Worm (Caenorhabditis elegans) whole organism, young adult: Measurements from ENCODE around the gene fbxb-74.

ENCODE experiments used
- B0261.1 ChIP-seq: sonication (generic microtip); optimal IDR thresholded peaks from 2 replicates; lab custom pipeline; 2016; ENCODE audit warnings: mild to moderate bottlenecking, missing genetic modification characterization, moderate library complexity, missing compliant biosample characterization
- B0336.3 ChIP-seq: fragments of 200-800 bp; sonication (Bioruptor generic); IDR thresholded peaks from 2 replicates; pipeline ENCODE4 v1.3.6; 2022; ENCODE audit warnings: missing genetic modification characterization, missing compliant biosample characterization
- C17E4.6 ChIP-seq: fragments of 200-800 bp; sonication (Bioruptor generic); IDR thresholded peaks from 2 replicates; pipeline ENCODE4 v1.3.6; 2022; ENCODE audit warnings: missing genetic modification reagents, missing genetic modification characterization, missing compliant biosample characterization
- F10E7.11 ChIP-seq: sonication (generic microtip); optimal IDR thresholded peaks from 2 replicates; lab custom pipeline; 2017; ENCODE audit warnings: mild to moderate bottlenecking, missing genetic modification characterization, moderate library complexity, missing compliant biosample characterization
- F22D6.2 ChIP-seq: sonication (generic microtip); optimal IDR thresholded peaks from 2 replicates; lab custom pipeline; 2016; ENCODE audit warnings: mild to moderate bottlenecking, missing genetic modification characterization, missing compliant biosample characterization
- F23B12.7 ChIP-seq: sonication (generic microtip); optimal IDR thresholded peaks from 2 replicates; lab custom pipeline; 2017; ENCODE audit warnings: missing genetic modification characterization, mild to moderate bottlenecking, missing compliant biosample characterization, antibody characterized with exemption, moderate library complexity; ENCODE audit not compliant: insufficient read depth
- F52B5.7 ChIP-seq: sonication (generic microtip); optimal IDR thresholded peaks from 2 replicates; lab custom pipeline; 2016; ENCODE audit warnings: mild to moderate bottlenecking, missing genetic modification characterization, missing compliant biosample characterization
- K11D2.4 ChIP-seq: fragments of 200-800 bp; sonication (Bioruptor generic); IDR thresholded peaks from 2 replicates; pipeline ENCODE4 v1.3.6; 2022; ENCODE audit warnings: missing genetic modification reagents, missing genetic modification characterization, missing compliant biosample characterization
- Y53G8AR.9 ChIP-seq: fragments of 200-800 bp; sonication (Bioruptor generic); conservative IDR thresholded peaks from 2 replicates; pipeline ENCODE4 v1.3.6; 2022; ENCODE audit warnings: missing genetic modification reagents, missing genetic modification characterization, missing compliant biosample characterization
- Y56A3A.18 ChIP-seq: fragments of 200-800 bp; sonication (Bioruptor generic); IDR thresholded peaks from 2 replicates; pipeline ENCODE4 v1.3.6; 2022; ENCODE audit warnings: missing genetic modification reagents, missing genetic modification characterization, missing compliant biosample characterization
- aptf-3 ChIP-seq: fragments of 200-800 bp; sonication (Bioruptor generic); IDR thresholded peaks from 2 replicates; pipeline ENCODE4 v1.3.6; 2022; ENCODE audit warnings: missing genetic modification characterization, missing compliant biosample characterization
- atf-7 ChIP-seq: sonication (generic microtip); optimal IDR thresholded peaks from 2 replicates; lab custom pipeline; 2017; ENCODE audit warnings: mild to moderate bottlenecking, missing genetic modification characterization, missing compliant biosample characterization
- attf-3 ChIP-seq: fragments of 200-800 bp; sonication (Bioruptor generic); conservative IDR thresholded peaks from 2 replicates; pipeline ENCODE4 v1.3.6; 2022; ENCODE audit warnings: missing genetic modification reagents, missing genetic modification characterization, missing compliant biosample characterization
- bed-2 ChIP-seq: fragments of 200-800 bp; sonication (Bioruptor generic); IDR thresholded peaks from 2 replicates; pipeline ENCODE4 v1.3.6; 2022; ENCODE audit warnings: missing genetic modification reagents, missing genetic modification characterization, missing compliant biosample characterization
- ccch-3 ChIP-seq: fragments of 200-800 bp; sonication (Bioruptor generic); optimal IDR thresholded peaks from 2 replicates; lab custom pipeline; 2018; ENCODE audit warnings: mild to moderate bottlenecking, missing genetic modification characterization, missing compliant biosample characterization
- ceh-100 ChIP-seq: fragments of 200-800 bp; sonication (Bioruptor generic); IDR thresholded peaks from 2 replicates; pipeline ENCODE4 v1.3.6; 2022; ENCODE audit warnings: missing genetic modification reagents, missing genetic modification characterization, missing compliant biosample characterization
- efl-1 ChIP-seq: fragments of 150-350 bp; optimal IDR thresholded peaks from 2 replicates; lab custom pipeline; 2014; ENCODE audit warnings: missing biosample characterization, missing genetic modification reagents, missing genetic modification characterization
- egl-18 ChIP-seq: fragments of 200-800 bp; sonication (Bioruptor generic); IDR thresholded peaks from 2 replicates; pipeline ENCODE4 v1.3.6; 2022; ENCODE audit warnings: missing genetic modification reagents, missing genetic modification characterization, missing compliant biosample characterization
- ekl-4 ChIP-seq: fragments of 200-800 bp; sonication (Bioruptor generic); IDR thresholded peaks from 2 replicates; pipeline ENCODE4 v1.3.6; 2022; ENCODE audit warnings: missing genetic modification reagents, missing genetic modification characterization, missing compliant biosample characterization
- fkh-3 ChIP-seq: sonication (generic microtip); optimal IDR thresholded peaks from 2 replicates; lab custom pipeline; 2016; ENCODE audit warnings: mild to moderate bottlenecking, missing genetic modification characterization, missing compliant biosample characterization
- him-1 ChIP-seq: sonication (generic microtip); optimal IDR thresholded peaks from 2 replicates; lab custom pipeline; 2016; ENCODE audit warnings: missing genotype, missing genetic modification reagents, missing genetic modification characterization, missing compliant biosample characterization
- hmg-1.2 ChIP-seq: fragments of 200-800 bp; sonication (Bioruptor generic); IDR thresholded peaks from 2 replicates; pipeline ENCODE4 v1.3.6; 2022; ENCODE audit warnings: missing genetic modification reagents, missing genetic modification characterization, missing compliant biosample characterization
- lag-1 ChIP-seq: fragments of 200-800 bp; sonication (Bioruptor generic); IDR thresholded peaks from 2 replicates; pipeline ENCODE4 v1.3.6; 2022; ENCODE audit warnings: missing genetic modification reagents, missing genetic modification characterization, missing compliant biosample characterization
- let-607 ChIP-seq, 2 experiments: fragments of 200-800 bp in 1 of 2; sonication (Bioruptor generic) in 1 of 2; sonication (generic microtip) in 1 of 2; optimal IDR thresholded peaks; 2 replicates each; lab custom pipeline; 2016 to 2018; ENCODE audit warnings: mild to moderate bottlenecking in 2 of 2, missing compliant biosample characterization in 2 of 2, missing genetic modification characterization in 2 of 2, moderate library complexity in 2 of 2, missing genotype in 1 of 2
- lin-26 ChIP-seq: fragments of 200-800 bp; sonication (Bioruptor generic); IDR thresholded peaks from 2 replicates; pipeline ENCODE4 v1.3.6; 2022; ENCODE audit warnings: missing genetic modification reagents, missing genetic modification characterization, missing compliant biosample characterization
- lin-35 ChIP-seq, 3 experiments: fragments of 150-350 bp in 2 of 3; sonication (generic microtip) in 1 of 3; optimal IDR thresholded peaks; 2 replicates each; lab custom pipeline; 2014 to 2018; ENCODE audit warnings: missing biosample characterization in 3 of 3, missing genetic modification characterization in 3 of 3, missing genetic modification reagents in 3 of 3
- lin-54 ChIP-seq: fragments of 200-800 bp; sonication (Bioruptor generic); optimal IDR thresholded peaks from 2 replicates; lab custom pipeline; 2018; ENCODE audit warnings: mild to moderate bottlenecking, missing genetic modification characterization, missing compliant biosample characterization
- lsl-1 ChIP-seq: fragments of 200-800 bp; sonication (Bioruptor generic); optimal IDR thresholded peaks from 2 replicates; lab custom pipeline; 2018; ENCODE audit warnings: mild to moderate bottlenecking, missing genetic modification characterization, moderate library complexity, missing compliant biosample characterization
- madf-3 ChIP-seq: fragments of 200-800 bp; sonication (Bioruptor generic); IDR thresholded peaks from 2 replicates; pipeline ENCODE4 v1.3.6; 2022; ENCODE audit warnings: missing genetic modification reagents, missing genetic modification characterization, missing compliant biosample characterization
- madf-6 ChIP-seq: fragments of 200-800 bp; sonication (Bioruptor generic); IDR thresholded peaks from 2 replicates; pipeline ENCODE4 v1.3.6; 2022; ENCODE audit warnings: missing genetic modification reagents, missing genetic modification characterization, missing compliant biosample characterization
- mcd-1 ChIP-seq: fragments of 200-800 bp; sonication (Bioruptor generic); IDR thresholded peaks from 2 replicates; pipeline ENCODE4 v1.3.6; 2022; ENCODE audit warnings: missing genetic modification reagents, missing genetic modification characterization, missing compliant biosample characterization
- mes-4 ChIP-seq: sonication (generic microtip); optimal IDR thresholded peaks from 2 replicates; lab custom pipeline; 2016; ENCODE audit warnings: missing genotype, missing genetic modification characterization, missing compliant biosample characterization
- nfyb-1 ChIP-seq: fragments of 200-800 bp; sonication (Bioruptor generic); IDR thresholded peaks from 2 replicates; pipeline ENCODE4 v1.3.6; 2022; ENCODE audit warnings: missing genetic modification reagents, missing genetic modification characterization, missing compliant biosample characterization
- nhr-120 ChIP-seq: fragments of 200-800 bp; sonication (Bioruptor generic); IDR thresholded peaks from 2 replicates; pipeline ENCODE4 v1.3.6; 2022; ENCODE audit warnings: missing genetic modification characterization, missing compliant biosample characterization
- pbrm-1 ChIP-seq: fragments of 200-800 bp; sonication (Bioruptor generic); IDR thresholded peaks from 2 replicates; pipeline ENCODE4 v1.3.6; 2022; ENCODE audit warnings: missing genetic modification reagents, missing genetic modification characterization, missing compliant biosample characterization
- pha-4 ChIP-seq: fragments of 150-350 bp; sonication (generic microtip); optimal IDR thresholded peaks from 2 replicates; lab custom pipeline; 2014; ENCODE audit warnings: missing biosample characterization, missing genetic modification reagents, missing genetic modification characterization
- rcor-1 ChIP-seq: fragments of 200-800 bp; sonication (Bioruptor generic); IDR thresholded peaks from 2 replicates; pipeline ENCODE4 v1.3.6; 2022; ENCODE audit warnings: missing genetic modification reagents, missing genetic modification characterization, missing compliant biosample characterization
- repo-1 ChIP-seq: sonication (generic microtip); optimal IDR thresholded peaks from 2 replicates; lab custom pipeline; 2017; ENCODE audit warnings: mild to moderate bottlenecking, missing genetic modification characterization, missing compliant biosample characterization
- sdz-38 ChIP-seq: sonication (generic microtip); optimal IDR thresholded peaks from 2 replicates; lab custom pipeline; 2016; ENCODE audit warnings: missing genotype, missing genetic modification characterization, missing compliant biosample characterization
- somi-1 ChIP-seq: fragments of 200-800 bp; sonication (Bioruptor generic); optimal IDR thresholded peaks from 2 replicates; lab custom pipeline; 2018; ENCODE audit warnings: mild to moderate bottlenecking, missing genetic modification characterization, missing compliant biosample characterization
- zfh-2 ChIP-seq: fragments of 200-800 bp; sonication (Bioruptor generic); conservative IDR thresholded peaks from 2 replicates; pipeline ENCODE4 v1.3.6; 2022; ENCODE audit warnings: missing genetic modification reagents, missing genetic modification characterization, missing compliant biosample characterization
- ztf-28 ChIP-seq: fragments of 200-800 bp; sonication (Bioruptor generic); IDR thresholded peaks from 2 replicates; pipeline ENCODE4 v1.3.6; 2022; ENCODE audit warnings: missing genetic modification reagents, missing genetic modification characterization, missing compliant biosample characterization

fbxb-74 gene

ce11 chrIV:4463132-4463531 is 24.0 kb upstream of the fbxb-74 start, which contains the start of gene M01H9.2:
Gene M01H9.2 (minus strand): TSS chrIV:4463232.
- TF ChIP-seq hmg-1.2 (peak; percentile 39; the same call in 1 of the 2 replicates), F10E7.11 (tag; lab: Kevin White, UChicago) (no peak)

DNA sequence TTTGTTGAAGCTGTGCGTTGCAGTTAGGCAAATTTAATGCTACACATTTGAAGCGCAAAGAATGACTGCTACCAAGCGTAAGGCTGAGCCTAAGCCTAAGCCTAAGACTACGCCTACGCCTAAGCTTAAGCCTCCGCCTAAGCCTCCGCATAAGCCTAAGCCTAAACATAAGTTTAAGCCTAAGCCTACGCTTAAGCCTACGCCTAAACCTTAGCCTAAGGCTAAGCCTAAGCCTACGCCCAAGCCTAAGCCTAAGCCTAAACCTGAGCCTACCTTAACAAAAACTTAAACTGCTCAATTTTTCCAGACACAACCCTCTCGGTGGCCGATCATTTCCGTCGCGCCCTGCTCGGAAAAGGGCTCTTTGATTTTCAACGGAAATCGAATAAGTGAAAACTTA is 20.3 kb upstream of the fbxb-74 start:
- no peak for TF ChIP-seq bed-2 (GFP tag; lab: Robert Waterston, UW)
- no peak for TF ChIP-seq Y53G8AR.9 (GFP tag; lab: Robert Waterston, UW)
- no peak for TF ChIP-seq somi-1 (GFP tag; lab: Kevin White, UChicago)
- TF ChIP-seq egl-18, result 0 out of 2 replicates have a peak, but pooled peaks have one; percentile 60
- no peak for TF ChIP-seq nhr-120 (GFP tag; lab: Robert Waterston, UW)
- no peak for TF ChIP-seq mes-4 (tag; lab: Kevin White, UChicago)
- no peak for TF ChIP-seq fkh-3
- 0 out of 2 replicates have a peak, but pooled peaks have one; percentile 41 for TF ChIP-seq nfyb-1 (GFP tag; lab: Robert Waterston, UW)
- no peak for TF ChIP-seq lag-1
- no peak for TF ChIP-seq ekl-4 (GFP tag; lab: Robert Waterston, UW)
- TF ChIP-seq, all 124 proteins: peak for 2

DNA sequence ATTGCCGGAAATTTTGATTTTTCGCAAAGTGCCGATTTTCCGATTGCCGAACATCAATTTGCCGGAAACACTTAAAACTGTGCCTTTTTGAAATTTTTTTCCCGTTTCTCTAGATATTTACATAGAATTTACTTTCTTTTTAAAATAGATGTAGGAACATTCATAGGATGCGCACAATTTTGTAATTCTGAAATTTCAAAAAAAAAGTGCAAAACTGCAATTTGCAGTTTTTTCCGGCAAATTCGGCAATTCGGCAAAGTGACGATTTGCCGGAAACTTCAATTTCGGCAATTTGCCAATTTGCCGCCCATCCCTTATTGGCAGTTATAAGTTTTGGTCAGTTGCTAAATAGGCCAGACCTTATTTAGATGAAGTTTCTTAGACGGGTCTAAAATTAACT is 17.6 kb upstream of the fbxb-74 start:
- TF ChIP-seq rcor-1 (no peak), ceh-100 (GFP tag; lab: Robert Waterston, UW) (no peak), ztf-28 (GFP tag; lab: Robert Waterston, UW) (no peak), let-607 (tag; optimal IDR thresholded peaks at IDR 0.05; lab: Kevin White, UChicago) (no peak), pha-4 (tag; lab: Kevin White, UChicago) (no peak), atf-7 (tag; lab: Kevin White, UChicago) (no peak), F22D6.2 (tag; lab: Kevin White, UChicago) (no peak), mes-4 (tag; lab: Kevin White, UChicago) (no peak), lin-26 (no peak), lsl-1 (no peak), K11D2.4 (GFP tag; lab: Robert Waterston, UW) (no peak), madf-6 (GFP tag; lab: Robert Waterston, UW) (no peak), B0336.3 (GFP tag; lab: Robert Waterston, UW) (no peak), sdz-38 (tag; lab: Kevin White, UChicago) (no peak), pbrm-1 (GFP tag; lab: Robert Waterston, UW) (no peak)
- TF ChIP-seq, all 124 proteins: peak for 0

- TF ChIP-seq efl-1 (GFP tag; lab: Kevin White, UChicago) (no peak), repo-1 (tag; lab: Kevin White, UChicago) (no peak), pbrm-1 (GFP tag; lab: Robert Waterston, UW) (no peak), C17E4.6 (GFP tag; lab: Robert Waterston, UW) (no peak), nhr-120 (GFP tag; lab: Robert Waterston, UW) (no peak), ccch-3 (GFP tag; lab: Kevin White, UChicago) (no peak), attf-3 (no peak), him-1 (tag; lab: Kevin White, UChicago) (no peak), aptf-3 (GFP tag; lab: Robert Waterston, UW) (no peak), fkh-3 (no peak), lin-35 (GFP tag; optimal IDR thresholded peaks at IDR 0.05; lab: Kevin White, UChicago) (no peak), F52B5.7 (tag; lab: Kevin White, UChicago) (no peak), mcd-1 (peak; percentile 7; the same call in 1 of the 2 replicates), madf-3 (GFP tag; lab: Robert Waterston, UW) (no peak), hmg-1.2 (peak; percentile 45; the same call in 1 of the 2 replicates), F22D6.2 (tag; lab: Kevin White, UChicago) (no peak), zfh-2 (peak; percentile 88), F10E7.11 (tag; lab: Kevin White, UChicago) (no peak), B0261.1 (tag; lab: Kevin White, UChicago) (no peak), F23B12.7 (no peak), pha-4 (tag; lab: Kevin White, UChicago) (no peak), lin-54 (GFP tag; lab: Kevin White, UChicago) (no peak), Y56A3A.18 (GFP tag; lab: Robert Waterston, UW) (0 out of 2 replicates have a peak, but pooled peaks have one; percentile 40)
Measured at ce11 chrIV:4454330-4455173, 15.5 kb upstream of the fbxb-74 start, which contains the start of gene R08C7.11. Gene R08C7.11 (minus strand): TSS chrIV:4454937.
